Worm (Caenorhabditis elegans) whole organism, early embryonic: ENCODE data around the gene nstp-2.
"Not testable (repeated sequence)": the region's sequence is repeated elsewhere in the genome, so short reads cannot be mapped to it uniquely, and the experiment has no call there.

Source experiments
- B0310.2 ChIP-seq: sonication (generic microtip); optimal IDR thresholded peaks from 2 replicates; lab custom pipeline; 2016; ENCODE audit warnings: mild to moderate bottlenecking, missing genetic modification characterization, missing compliant biosample characterization
- aly-1 ChIP-seq: sonication (generic microtip); optimal IDR thresholded peaks from 2 replicates; lab custom pipeline; 2016; ENCODE audit warnings: missing genetic modification characterization, missing compliant biosample characterization
- ama-1 ChIP-seq: fragments of 150-350 bp; optimal IDR thresholded peaks from 2 replicates; lab custom pipeline; 2014
- ceh-36 ChIP-seq: sonication (generic microtip); optimal IDR thresholded peaks from 2 replicates; lab custom pipeline; 2016; ENCODE audit warnings: missing genetic modification characterization, inconsistent platforms, missing compliant biosample characterization
- ets-7 ChIP-seq: sonication (generic microtip); optimal IDR thresholded peaks from 2 replicates; lab custom pipeline; 2016; ENCODE audit warnings: missing genotype, missing genetic modification characterization, missing compliant biosample characterization
- flt-1 ChIP-seq: fragments of 200-800 bp; sonication (Bioruptor generic); IDR thresholded peaks from 2 replicates; pipeline ENCODE4 v1.3.6; 2022; ENCODE audit warnings: missing genetic modification characterization, missing compliant biosample characterization
- hmbx-1 ChIP-seq: sonication (generic microtip); optimal IDR thresholded peaks from 2 replicates; lab custom pipeline; 2016; ENCODE audit warnings: mild to moderate bottlenecking, missing genetic modification characterization, missing compliant biosample characterization
- hmg-4 ChIP-seq: fragments of 200-800 bp; sonication (Bioruptor generic); optimal IDR thresholded peaks from 2 replicates; lab custom pipeline; 2018; ENCODE audit warnings: mild to moderate bottlenecking, missing genetic modification characterization, missing compliant biosample characterization
- pes-1 ChIP-seq: fragments of 200-800 bp; sonication (Bioruptor generic); IDR thresholded peaks from 2 replicates; pipeline ENCODE4 v1.3.6; 2022; ENCODE audit warnings: missing genetic modification reagents, missing genetic modification characterization, missing compliant biosample characterization
- scrt-1 ChIP-seq: fragments of 200-800 bp; sonication (Bioruptor generic); IDR thresholded peaks from 2 replicates; pipeline ENCODE4 v1.3.6; 2022; ENCODE audit warnings: missing genetic modification characterization, missing compliant biosample characterization
- sea-1 ChIP-seq: fragments of 200-800 bp; sonication (Bioruptor generic); conservative IDR thresholded peaks from 2 replicates; pipeline ENCODE4 v1.3.6; 2022; ENCODE audit warnings: missing genetic modification characterization, missing compliant biosample characterization
- tbx-11 ChIP-seq: fragments of 200-800 bp; sonication (Bioruptor generic); IDR thresholded peaks from 2 replicates; pipeline ENCODE4 v1.3.6; 2022; ENCODE audit warnings: missing genetic modification characterization, missing compliant biosample characterization

- not testable (repeated sequence) for TF ChIP-seq ceh-36 (tag; lab: Kevin White, UChicago); ama-1 (lab: Kevin White, UChicago); ets-7; pes-1; tbx-11 (GFP tag; lab: Robert Waterston, UW); hmg-4; B0310.2 (tag; lab: Kevin White, UChicago); flt-1 (GFP tag; lab: Robert Waterston, UW); scrt-1 (GFP tag; lab: Robert Waterston, UW); aly-1; hmbx-1 (tag; lab: Kevin White, UChicago); sea-1 (GFP tag; lab: Robert Waterston, UW)
Observed at ce11 chrIV:6594871-6595270, 11.1 kb downstream of the nstp-2 start, which contains the start of gene nspb-3.
